Worm (Caenorhabditis elegans): Measurements from ENCODE around the gene K07H8.8.

The K07H8.8 gene

ce11 chrIV:8287287-8287686, 19.1 kb upstream of the K07H8.8 start:
- TF ChIP-seq lin-26 (GFP tag; IDR thresholded peaks at IDR 0.05) (0 out of 2 replicates have a peak, but pooled peaks have one; percentile 52), ceh-40 (GFP tag; IDR thresholded peaks at IDR 0.05) (no peak)

ce11 chrIV:8286352-8286751, 18.1 kb upstream of the K07H8.8 start, which contains the start of gene K07H8.9:
Gene K07H8.9 (minus strand): TSS chrIV:8286476.
- TF ChIP-seq attf-6 (GFP tag; IDR thresholded peaks at IDR 0.05) (0 out of 2 replicates have a peak, but pooled peaks have one; percentile 16), dpl-1 (GFP tag; optimal IDR thresholded peaks at IDR 0.05) (no peak), madf-3 (GFP tag; IDR thresholded peaks at IDR 0.05) (no peak), ztf-18 (tag; optimal IDR thresholded peaks at IDR 0.05) (no peak), rec-8 (tag; optimal IDR thresholded peaks at IDR 0.05) (peak in 1 of 2 experiments; percentile 26), snpc-4 (GFP tag; optimal IDR thresholded peaks at IDR 0.05) (no peak), snpc-4 (tag; optimal IDR thresholded peaks at IDR 0.05) (peak in 2 of 4 experiments; percentile 27 to 29), unc-130 (GFP tag; optimal IDR thresholded peaks at IDR 0.05) (peak; percentile 38), repo-1 (tag; optimal IDR thresholded peaks at IDR 0.05) (no peak), F49E8.2 (tag; optimal IDR thresholded peaks at IDR 0.05; ENCODE audit: insufficient read depth) (peak; percentile 82), F23B12.7 (tag; optimal IDR thresholded peaks at IDR 0.05; ENCODE audit: insufficient read depth) (no peak), him-1 (tag; optimal IDR thresholded peaks at IDR 0.05) (peak; percentile 31), aptf-2 (GFP tag; conservative IDR thresholded peaks at IDR 0.05) (no peak), tlf-1 (GFP tag; optimal IDR thresholded peaks at IDR 0.05) (peak; percentile 40), dox-1 (GFP tag; IDR thresholded peaks at IDR 0.05) (no peak), hrde-1 (tag; optimal IDR thresholded peaks at IDR 0.05; ENCODE audit: borderline replicate concordance) (peak; percentile 91), nfya-1 (tag; optimal IDR thresholded peaks at IDR 0.05; ENCODE audit: borderline replicate concordance, insufficient read depth) (no peak), ztf-6 (GFP tag; IDR thresholded peaks at IDR 0.05) (no peak), xnd-1 (tag; optimal IDR thresholded peaks at IDR 0.05) (peak; percentile 15), lag-1 (GFP tag; IDR thresholded peaks at IDR 0.05) (no peak), let-607 (tag; optimal IDR thresholded peaks at IDR 0.05) (no peak), Y67H2A.10 (GFP tag; conservative IDR thresholded peaks at IDR 0.05) (no peak), ama-1 (optimal IDR thresholded peaks at IDR 0.05) (no peak), ama-1 (GFP tag; optimal IDR thresholded peaks at IDR 0.05) (peak in 1 of 2 experiments; percentile 85), chd-7 (tag; optimal IDR thresholded peaks at IDR 0.05) (no peak), fkh-3 (tag; optimal IDR thresholded peaks at IDR 0.05) (peak; percentile 6), Y79H2A.3 (GFP tag; conservative IDR thresholded peaks at IDR 0.05) (0 out of 2 replicates have a peak, but pooled peaks have one; percentile 8), ceh-40 (GFP tag; IDR thresholded peaks at IDR 0.05) (0 out of 2 replicates have a peak, but pooled peaks have one; percentile 20), hsf-1 (GFP tag; IDR thresholded peaks at IDR 0.05) (peak; percentile 57; the same call in 1 of the 2 replicates), ztf-26 (tag; optimal IDR thresholded peaks at IDR 0.05) (no peak), ccch-3 (GFP tag; optimal IDR thresholded peaks at IDR 0.05) (no peak), B0336.3 (GFP tag; IDR thresholded peaks at IDR 0.05) (peak; percentile 33; the same call in 1 of the 2 replicates)

- TF ChIP-seq hmg-20 (GFP tag; IDR thresholded peaks at IDR 0.05) (no peak), snpc-1.1 (tag; optimal IDR thresholded peaks at IDR 0.05; ENCODE audit: insufficient read depth) (no peak), nfya-2 (GFP tag; IDR thresholded peaks at IDR 0.05) (no peak), C17E4.6 (GFP tag; IDR thresholded peaks at IDR 0.05) (no peak), ama-1 (optimal IDR thresholded peaks at IDR 0.05) (no peak), ama-1 (GFP tag; optimal IDR thresholded peaks at IDR 0.05) (no peak), Y67H2A.10 (GFP tag; conservative IDR thresholded peaks at IDR 0.05) (no peak), rcor-1 (GFP tag; IDR thresholded peaks at IDR 0.05) (no peak), tbp1 (GFP tag; optimal IDR thresholded peaks at IDR 0.05) (no peak), sea-2 (GFP tag; IDR thresholded peaks at IDR 0.05) (no peak), F10E7.11 (tag; optimal IDR thresholded peaks at IDR 0.05) (no peak), ztf-28 (GFP tag; IDR thresholded peaks at IDR 0.05) (no peak), Y95B8A.8 (GFP tag; IDR thresholded peaks at IDR 0.05) (no peak), F57A8.1 (GFP tag; optimal IDR thresholded peaks at IDR 0.05) (no peak), madf-3 (GFP tag; IDR thresholded peaks at IDR 0.05) (no peak), lin-40 (tag; optimal IDR thresholded peaks at IDR 0.05) (no peak), Y79H2A.3 (GFP tag; conservative IDR thresholded peaks at IDR 0.05) (no peak), mes-4 (tag; optimal IDR thresholded peaks at IDR 0.05) (no peak)
These were observed 15.0 kb upstream of the K07H8.8 start for ce11 chrIV:8283214-8283613.
